Fruit fly (Drosophila melanogaster) whole organism, embryonic: ENCODE data around the gene dsd.

Experiments
- ATbp ChIP-seq: fragments of 200-800 bp; sonication (Bioruptor generic); optimal IDR thresholded peaks from 2 replicates; lab custom pipeline; 2017; ENCODE audit warnings: missing biosample characterization, mild to moderate bottlenecking, missing genetic modification characterization, missing genetic modification reagents
- Bgb ChIP-seq: fragments of 200-800 bp; sonication (Bioruptor generic); IDR thresholded peaks from 2 replicates; pipeline ENCODE4 v1.3.6; 2022; ENCODE audit warnings: missing biosample characterization, missing genetic modification characterization; ENCODE audit not compliant: partially characterized antibody
- CG10147 ChIP-seq: fragments of 200-800 bp; sonication (Bioruptor generic); optimal IDR thresholded peaks from 2 replicates; lab custom pipeline; 2019; ENCODE audit warnings: missing biosample characterization, mild to moderate bottlenecking, missing genetic modification characterization, moderate library complexity
- CG11504 ChIP-seq: fragments of 200-800 bp; sonication (Bioruptor generic); optimal IDR thresholded peaks from 3 replicates; lab custom pipeline; 2019; ENCODE audit warnings: missing biosample characterization, mild to moderate bottlenecking, missing genetic modification characterization, moderate library complexity
- CG13624 ChIP-seq: fragments of 200-800 bp; sonication (Bioruptor generic); optimal IDR thresholded peaks from 2 replicates; lab custom pipeline; 2016; ENCODE audit warnings: missing biosample characterization, missing genetic modification characterization
- CG14860 ChIP-seq: fragments of 200-800 bp; sonication (Bioruptor generic); IDR thresholded peaks from 3 replicates; pipeline ENCODE4 v1.3.6; 2022; ENCODE audit warnings: missing biosample characterization, missing genetic modification characterization; ENCODE audit not compliant: partially characterized antibody
- CG17361 ChIP-seq: fragments of 200-800 bp; sonication (Bioruptor generic); IDR thresholded peaks from 3 replicates; pipeline ENCODE4 v1.3.6; 2022; ENCODE audit warnings: missing biosample characterization, missing genetic modification characterization
- CG18599 ChIP-seq: fragments of 200-800 bp; sonication (Bioruptor generic); optimal IDR thresholded peaks from 3 replicates; lab custom pipeline; 2017; ENCODE audit warnings: missing biosample characterization, missing genetic modification characterization, mild to moderate bottlenecking, moderate library complexity, missing genetic modification reagents
- CG2120 ChIP-seq: fragments of 200-800 bp; sonication (Bioruptor generic); optimal IDR thresholded peaks from 3 replicates; lab custom pipeline; 2016; ENCODE audit warnings: missing biosample characterization, missing genetic modification characterization
- CG2129 ChIP-seq: fragments of 200-800 bp; sonication (Bioruptor generic); IDR thresholded peaks from 2 replicates; pipeline ENCODE4 v1.3.6; 2022; ENCODE audit warnings: missing biosample characterization, missing genetic modification characterization; ENCODE audit not compliant: partially characterized antibody
- CG33213 ChIP-seq: fragments of 200-800 bp; sonication (Bioruptor generic); optimal IDR thresholded peaks from 3 replicates; lab custom pipeline; 2016; ENCODE audit warnings: missing biosample characterization, missing genetic modification characterization
- CG42726 ChIP-seq: fragments of 200-800 bp; sonication (Bioruptor generic); IDR thresholded peaks from 2 replicates; pipeline ENCODE4 v1.3.6; 2022; ENCODE audit warnings: missing biosample characterization, missing genetic modification characterization; ENCODE audit not compliant: partially characterized antibody
- CG5245 ChIP-seq: fragments of 200-800 bp; sonication (Bioruptor generic); optimal IDR thresholded peaks from 3 replicates; lab custom pipeline; 2016; ENCODE audit warnings: missing biosample characterization, missing genetic modification characterization
- CG6791 ChIP-seq: fragments of 200-800 bp; sonication (Bioruptor generic); IDR thresholded peaks from 3 replicates; pipeline ENCODE4 v1.3.6; 2022; ENCODE audit warnings: missing biosample characterization, missing genetic modification characterization; ENCODE audit not compliant: partially characterized antibody
- CG7556 ChIP-seq: fragments of 200-800 bp; sonication (Bioruptor generic); optimal IDR thresholded peaks from 2 replicates; lab custom pipeline; 2017; ENCODE audit warnings: missing biosample characterization, mild to moderate bottlenecking, missing genetic modification characterization
- CG7963 ChIP-seq: fragments of 200-800 bp; sonication (Bioruptor generic); IDR thresholded peaks from 3 replicates; pipeline ENCODE4 v1.3.6; 2022; ENCODE audit warnings: missing biosample characterization, missing genetic modification characterization; ENCODE audit not compliant: partially characterized antibody
- E2f2 ChIP-seq: fragments of 200-800 bp; sonication (Bioruptor generic); IDR thresholded peaks from 2 replicates; pipeline ENCODE4 v1.3.6; 2022; ENCODE audit warnings: missing biosample characterization, missing genetic modification characterization
- Hmr ChIP-seq: fragments of 200-800 bp; sonication (Bioruptor generic); optimal IDR thresholded peaks from 3 replicates; lab custom pipeline; 2017; ENCODE audit warnings: mild to moderate bottlenecking, missing biosample characterization, missing genetic modification reagents, missing genetic modification characterization
- Meics ChIP-seq: fragments of 200-800 bp; sonication (Bioruptor generic); optimal IDR thresholded peaks from 2 replicates; lab custom pipeline; 2017; ENCODE audit warnings: missing biosample characterization, mild to moderate bottlenecking, missing genetic modification characterization
- NK7.1 ChIP-seq: fragments of 200-800 bp; sonication (Bioruptor generic); optimal IDR thresholded peaks from 3 replicates; lab custom pipeline; 2016; ENCODE audit warnings: missing biosample characterization, missing genetic modification characterization
- Nf-YC ChIP-seq: fragments of 200-800 bp; optimal IDR thresholded peaks from 3 replicates; lab custom pipeline; 2019; ENCODE audit warnings: missing biosample characterization, mild to moderate bottlenecking, missing genetic modification characterization, moderate library complexity
- Xrp1 ChIP-seq: fragments of 200-800 bp; sonication (Bioruptor generic); IDR thresholded peaks from 2 replicates; pipeline ENCODE4 v1.3.6; 2022; ENCODE audit warnings: missing biosample characterization, missing genetic modification characterization
- chinmo ChIP-seq: fragments of 200-800 bp; sonication (Bioruptor generic); IDR thresholded peaks from 4 replicates; pipeline ENCODE4 v1.3.6; 2022; ENCODE audit warnings: missing biosample characterization, missing genetic modification characterization; ENCODE audit not compliant: partially characterized antibody
- disco-r ChIP-seq: fragments of 200-800 bp; sonication (Bioruptor generic); optimal IDR thresholded peaks from 2 replicates; lab custom pipeline; 2016; ENCODE audit warnings: missing biosample characterization, missing genetic modification characterization
- ewg ChIP-seq: fragments of 200-800 bp; sonication (Bioruptor generic); optimal IDR thresholded peaks from 3 replicates; lab custom pipeline; 2017; ENCODE audit warnings: mild to moderate bottlenecking, missing biosample characterization, missing genetic modification reagents, missing genetic modification characterization
- fd102C ChIP-seq: fragments of 200-800 bp; sonication (Bioruptor generic); optimal IDR thresholded peaks from 2 replicates; lab custom pipeline; 2018; ENCODE audit warnings: missing biosample characterization, mild to moderate bottlenecking, missing genetic modification characterization, moderate library complexity
- fd96Cb ChIP-seq: fragments of 200-800 bp; sonication (Bioruptor generic); optimal IDR thresholded peaks from 2 replicates; lab custom pipeline; 2018; ENCODE audit warnings: missing biosample characterization, mild to moderate bottlenecking, missing genetic modification characterization, moderate library complexity
- gem ChIP-seq: fragments of 200-800 bp; sonication (Bioruptor generic); optimal IDR thresholded peaks from 2 replicates; lab custom pipeline; 2019; ENCODE audit warnings: missing biosample characterization, mild to moderate bottlenecking, missing genetic modification characterization, moderate library complexity
- gfzf ChIP-seq: fragments of 200-800 bp; sonication (Bioruptor generic); optimal IDR thresholded peaks from 2 replicates; lab custom pipeline; 2016; ENCODE audit warnings: missing biosample characterization, mild to moderate bottlenecking, missing genetic modification characterization, moderate library complexity
- grau ChIP-seq: fragments of 200-800 bp; optimal IDR thresholded peaks from 3 replicates; lab custom pipeline; 2019; ENCODE audit warnings: missing biosample characterization, mild to moderate bottlenecking, missing genetic modification characterization, moderate library complexity
- grn ChIP-seq: fragments of 200-800 bp; sonication (Bioruptor generic); optimal IDR thresholded peaks from 3 replicates; lab custom pipeline; 2017; ENCODE audit warnings: missing biosample characterization, missing genetic modification characterization
- ham ChIP-seq: fragments of 200-800 bp; sonication (Bioruptor generic); IDR thresholded peaks from 2 replicates; pipeline ENCODE4 v1.3.6; 2022; ENCODE audit warnings: missing biosample characterization, missing genetic modification characterization
- lab ChIP-seq: fragments of 200-800 bp; sonication (Bioruptor generic); optimal IDR thresholded peaks from 3 replicates; lab custom pipeline; 2017; ENCODE audit warnings: missing biosample characterization, missing genetic modification characterization, mild to moderate bottlenecking, moderate library complexity, missing genetic modification reagents
- mld ChIP-seq: fragments of 200-800 bp; sonication (Bioruptor generic); IDR thresholded peaks from 3 replicates; pipeline ENCODE4 v1.3.6; 2022; ENCODE audit warnings: missing biosample characterization, missing genetic modification characterization; ENCODE audit not compliant: partially characterized antibody
- nerfin-1 ChIP-seq: fragments of 200-800 bp; sonication (Bioruptor generic); optimal IDR thresholded peaks from 3 replicates; lab custom pipeline; 2019; ENCODE audit warnings: missing biosample characterization, mild to moderate bottlenecking, missing genetic modification characterization, moderate library complexity
- nerfin-2 ChIP-seq: fragments of 200-800 bp; sonication (Bioruptor generic); IDR thresholded peaks from 2 replicates; pipeline ENCODE4 v1.3.6; 2022; ENCODE audit warnings: missing biosample characterization, missing genetic modification characterization; ENCODE audit not compliant: partially characterized antibody
- nmo ChIP-seq: fragments of 200-800 bp; sonication (Bioruptor generic); optimal IDR thresholded peaks from 2 replicates; lab custom pipeline; 2018; ENCODE audit warnings: missing biosample characterization, mild to moderate bottlenecking, missing genetic modification characterization, moderate library complexity
- odd ChIP-seq: fragments of 200-800 bp; sonication (Bioruptor generic); optimal IDR thresholded peaks from 2 replicates; lab custom pipeline; 2017; ENCODE audit warnings: missing biosample characterization, mild to moderate bottlenecking, missing genetic modification characterization
- pzg ChIP-seq: fragments of 200-800 bp; sonication (Bioruptor generic); optimal IDR thresholded peaks from 3 replicates; lab custom pipeline; 2018; ENCODE audit warnings: missing biosample characterization, mild to moderate bottlenecking, missing genetic modification characterization, moderate library complexity
- rib ChIP-seq: fragments of 200-800 bp; sonication (Bioruptor generic); IDR thresholded peaks from 2 replicates; pipeline ENCODE4 v1.3.6; 2022; ENCODE audit warnings: missing biosample characterization, missing genetic modification characterization
- scrt ChIP-seq: fragments of 200-800 bp; sonication (Bioruptor generic); optimal IDR thresholded peaks from 2 replicates; lab custom pipeline; 2018; ENCODE audit warnings: missing biosample characterization, mild to moderate bottlenecking, missing genetic modification characterization, moderate library complexity
- seq ChIP-seq: fragments of 200-800 bp; sonication (Bioruptor generic); IDR thresholded peaks from 2 replicates; pipeline ENCODE4 v1.3.6; 2022; ENCODE audit warnings: missing biosample characterization, missing genetic modification characterization
- unc-4 ChIP-seq: fragments of 200-800 bp; sonication (Bioruptor generic); IDR thresholded peaks from 2 replicates; pipeline ENCODE4 v1.3.6; 2022; ENCODE audit warnings: missing biosample characterization, missing genetic modification characterization; ENCODE audit not compliant: partially characterized antibody
- wdn ChIP-seq: fragments of 200-800 bp; sonication (Bioruptor generic); IDR thresholded peaks from 2 replicates; pipeline ENCODE4 v1.3.6; 2022; ENCODE audit warnings: missing biosample characterization, missing genetic modification characterization
- z ChIP-seq: fragments of 200-800 bp; sonication (Bioruptor generic); IDR thresholded peaks from 3 replicates; pipeline ENCODE4 v1.3.6; 2022; ENCODE audit warnings: missing biosample characterization, missing genetic modification characterization

The dsd gene

DNA sequence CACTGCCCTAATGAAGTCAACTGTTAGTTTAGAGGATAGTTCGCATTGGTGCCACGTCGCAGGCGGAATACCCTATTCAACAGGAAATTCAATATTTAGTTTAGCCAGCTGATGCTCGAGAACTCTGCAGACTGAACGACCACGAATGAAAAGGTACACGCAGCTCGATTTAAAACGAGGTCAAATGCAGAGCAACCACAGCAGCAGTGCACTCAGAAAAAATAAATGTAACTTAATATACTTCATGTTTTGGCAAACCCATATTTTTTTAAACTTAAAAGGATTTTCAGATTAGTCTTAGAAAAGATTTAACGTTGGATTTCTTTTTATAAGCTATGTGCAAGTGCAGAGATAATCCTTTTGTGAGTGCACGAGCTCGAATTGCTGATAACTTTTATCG is 47.9 kb upstream of the dsd start (continued):
- TF ChIP-seq ham (GFP tag; lab: Robert Waterston, UW): no peak
- TF ChIP-seq Nf-YC (tag; lab: Kevin White, UChicago): no peak
- TF ChIP-seq fd96Cb (tag; lab: Kevin White, UChicago): peak; percentile 32
- peak; percentile 8 for TF ChIP-seq ATbp (GFP tag; lab: Kevin White, UChicago)

DNA sequence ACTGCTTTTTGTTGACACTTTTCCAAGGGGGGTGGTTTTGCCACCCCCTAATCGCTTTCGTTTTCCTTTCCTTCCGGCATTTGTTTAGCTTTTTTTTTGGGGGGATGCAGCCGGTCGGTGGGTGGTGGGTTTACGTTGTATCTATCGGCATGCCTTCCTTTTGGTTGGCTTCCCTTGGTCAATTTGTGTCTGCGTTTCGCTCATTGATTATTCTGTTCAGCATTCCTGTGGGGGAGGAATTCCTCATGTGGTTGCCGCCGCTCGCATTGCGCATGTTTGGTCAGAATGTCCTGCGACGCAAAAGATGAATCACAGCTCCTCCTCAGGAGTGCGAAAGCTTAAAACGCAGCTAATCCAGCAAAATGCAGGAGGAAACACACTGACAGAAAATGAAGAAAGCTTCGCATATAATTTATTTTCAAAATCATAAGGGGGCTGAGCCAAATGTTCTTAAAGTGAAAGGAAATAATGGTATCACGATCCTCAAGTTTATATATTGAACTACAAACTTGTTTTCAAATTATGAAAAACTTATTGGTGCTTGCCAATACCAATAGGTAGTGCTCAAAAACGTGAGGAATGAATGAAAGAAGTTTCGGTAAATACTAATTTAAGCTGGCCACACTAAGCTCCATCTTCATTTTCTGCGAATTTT is 45.1 kb upstream of the dsd start, which contains the start of gene RpS10a:
Gene RpS10a, plus strand, starts transcription at position 605 of the 655 bp plus-strand sequence.
- TF ChIP-seq odd (GFP tag; lab: Kevin White, UChicago) (no peak), scrt (GFP tag; lab: Kevin White, UChicago) (peak; percentile 18), Bgb (GFP tag; lab: Robert Waterston, UW) (peak; percentile 22; the same call in 1 of the 2 replicates), CG2120 (GFP tag; lab: Kevin White, UChicago) (peak; percentile 27), unc-4 (GFP tag; lab: Robert Waterston, UW) (no peak), ewg (peak; percentile 58), rib (GFP tag; lab: Robert Waterston, UW) (no peak), Meics (GFP tag; lab: Kevin White, UChicago) (peak; percentile 26), CG11504 (tag; lab: Kevin White, UChicago) (no peak), gem (tag; lab: Kevin White, UChicago) (peak; percentile 24), seq (GFP tag; lab: Robert Waterston, UW) (peak; percentile 53; the same call in 1 of the 2 replicates), CG13624 (peak; percentile 47), CG2129 (GFP tag; lab: Robert Waterston, UW) (no peak), fd102C (GFP tag; lab: Kevin White, UChicago) (no peak), chinmo (GFP tag; lab: Robert Waterston, UW) (peak; percentile 79; the same call in 1 of the 4 replicates), nmo (GFP tag; lab: Kevin White, UChicago) (peak; percentile 8), wdn (GFP tag; lab: Robert Waterston, UW) (no peak), gfzf (GFP tag; lab: Kevin White, UChicago) (peak; percentile 1), CG14860 (GFP tag; lab: Robert Waterston, UW) (0 out of 3 replicates have a peak, but pooled peaks have one; percentile 27), Xrp1 (GFP tag; lab: Robert Waterston, UW) (no peak), z (GFP tag; lab: Robert Waterston, UW) (no peak), pzg (no peak), mld (GFP tag; lab: Robert Waterston, UW) (peak; percentile 47; the same call in 1 of the 3 replicates), disco-r (GFP tag; lab: Kevin White, UChicago) (no peak), CG5245 (GFP tag; lab: Kevin White, UChicago) (no peak), grau (tag; lab: Kevin White, UChicago) (peak; percentile 12), CG42726 (GFP tag; lab: Robert Waterston, UW) (peak; percentile 43; the same call in 1 of the 2 replicates), grn (GFP tag; lab: Kevin White, UChicago) (no peak), CG7556 (GFP tag; lab: Kevin White, UChicago) (no peak), CG6791 (peak; percentile 81; the same call in 2 of the 3 replicates), lab (GFP tag; lab: Kevin White, UChicago) (peak; percentile 16), Hmr (GFP tag; lab: Kevin White, UChicago) (peak; percentile 10), NK7.1 (no peak), CG17361 (GFP tag; lab: Robert Waterston, UW) (no peak), nerfin-2 (0 out of 2 replicates have a peak, but pooled peaks have one; percentile 25), E2f2 (no peak), CG18599 (GFP tag; lab: Kevin White, UChicago) (peak; percentile 19), CG33213 (GFP tag; lab: Kevin White, UChicago) (no peak), nerfin-1 (tag; lab: Kevin White, UChicago) (peak; percentile 100), CG10147 (GFP tag; lab: Kevin White, UChicago) (peak; percentile 10), CG7963 (GFP tag; lab: Robert Waterston, UW) (no peak)
